Worm (Caenorhabditis elegans) whole organism, L4 larva: ENCODE measurements around the gene ric-8.

Experiments
- F26F4.8 ChIP-seq: fragments of 200-800 bp; sonication (Bioruptor generic); conservative IDR thresholded peaks from 2 replicates; pipeline ENCODE4 v1.3.6; 2022; ENCODE audit warnings: missing genetic modification characterization, missing compliant biosample characterization
- F37D6.2 ChIP-seq: sonication (generic microtip); optimal IDR thresholded peaks from 2 replicates; lab custom pipeline; 2016; ENCODE audit warnings: mild to moderate bottlenecking, missing genetic modification characterization, missing compliant biosample characterization
- F44E2.7 ChIP-seq: fragments of 200-800 bp; sonication (Bioruptor generic); IDR thresholded peaks from 2 replicates; pipeline ENCODE4 v2.1.2; 2022; ENCODE audit warnings: missing genetic modification characterization, missing compliant biosample characterization
- R02D3.7 ChIP-seq: fragments of 150-350 bp; sonication (generic microtip); optimal IDR thresholded peaks from 3 replicates; lab custom pipeline; 2014; ENCODE audit warnings: missing biosample characterization, missing genetic modification characterization
- T20F7.1 ChIP-seq: fragments of 200-800 bp; sonication (Bioruptor generic); optimal IDR thresholded peaks from 2 replicates; lab custom pipeline; 2018; ENCODE audit warnings: mild to moderate bottlenecking, missing genetic modification characterization, missing compliant biosample characterization
- T26A8.4 ChIP-seq: fragments of 200-800 bp; sonication (Bioruptor generic); IDR thresholded peaks from 2 replicates; pipeline ENCODE4 v1.3.6; 2022; ENCODE audit warnings: missing genetic modification characterization, missing compliant biosample characterization
- Y48G9A.11 ChIP-seq: fragments of 200-800 bp; sonication (Bioruptor generic); IDR thresholded peaks from 2 replicates; pipeline ENCODE4 v1.3.6; 2022; ENCODE audit warnings: missing genetic modification reagents, missing genetic modification characterization, missing compliant biosample characterization
- Y5F2A.4 ChIP-seq: fragments of 200-800 bp; sonication (Bioruptor generic); optimal IDR thresholded peaks from 2 replicates; lab custom pipeline; 2018; ENCODE audit warnings: mild to moderate bottlenecking, missing genetic modification characterization, missing compliant biosample characterization
- Y75B8A.6 ChIP-seq: fragments of 200-800 bp; sonication (Bioruptor generic); IDR thresholded peaks from 2 replicates; pipeline ENCODE4 v1.3.6; 2022; ENCODE audit warnings: missing genetic modification reagents, missing genetic modification characterization, missing compliant biosample characterization
- ama-1 ChIP-seq: fragments of 150-350 bp; optimal IDR thresholded peaks from 2 replicates; lab custom pipeline; 2014; ENCODE audit warnings: inconsistent platforms, mixed read lengths
- ceh-28 ChIP-seq: fragments of 150-350 bp; optimal IDR thresholded peaks from 2 replicates; lab custom pipeline; 2014; ENCODE audit warnings: missing biosample characterization, missing genetic modification reagents, missing genetic modification characterization
- ceh-62 ChIP-seq: sonication (generic microtip); optimal IDR thresholded peaks from 2 replicates; lab custom pipeline; 2017; ENCODE audit warnings: missing biosample characterization, missing genetic modification characterization
- ces-1 ChIP-seq: fragments of 150-350 bp; sonication (generic microtip); optimal IDR thresholded peaks from 4 replicates; lab custom pipeline; 2014; ENCODE audit warnings: missing biosample characterization, missing genetic modification reagents, missing genetic modification characterization
- daf-16 ChIP-seq, 3 experiments: sonication (generic microtip); optimal IDR thresholded peaks; 2 replicates each; lab custom pipeline; 2016 to 2017; ENCODE audit warnings: missing genetic modification characterization in 3 of 3, missing genetic modification reagents in 3 of 3, mild to moderate bottlenecking in 2 of 3, missing compliant biosample characterization in 2 of 3, missing biosample characterization in 1 of 3, moderate library complexity in 1 of 3
- daf-19 ChIP-seq: fragments of 200-800 bp; sonication (Bioruptor generic); conservative IDR thresholded peaks from 2 replicates; pipeline ENCODE4 v1.3.6; 2022; ENCODE audit warnings: missing genetic modification characterization, missing compliant biosample characterization
- dmd-6 ChIP-seq: fragments of 200-800 bp; sonication (Bioruptor generic); IDR thresholded peaks from 2 replicates; pipeline ENCODE4 v1.3.6; 2022; ENCODE audit warnings: missing genetic modification reagents, missing genetic modification characterization, missing compliant biosample characterization
- dmd-8 ChIP-seq: fragments of 200-800 bp; sonication (Bioruptor generic); IDR thresholded peaks from 2 replicates; pipeline ENCODE4 v1.3.6; 2022; ENCODE audit warnings: missing genetic modification characterization, missing compliant biosample characterization
- dmd-9 ChIP-seq: fragments of 200-800 bp; sonication (Bioruptor generic); IDR thresholded peaks from 2 replicates; pipeline ENCODE4 v1.3.6; 2022; ENCODE audit warnings: missing genetic modification reagents, missing genetic modification characterization, missing compliant biosample characterization
- dpl-1 ChIP-seq: fragments of 150-350 bp; optimal IDR thresholded peaks from 2 replicates; lab custom pipeline; 2014; ENCODE audit warnings: missing biosample characterization, missing genetic modification reagents, missing genetic modification characterization
- egl-43 ChIP-seq: fragments of 200-800 bp; sonication (Bioruptor generic); IDR thresholded peaks from 2 replicates; pipeline ENCODE4 v1.3.6; 2022; ENCODE audit warnings: missing genetic modification reagents, missing genetic modification characterization, missing compliant biosample characterization
- gei-8 ChIP-seq: fragments of 200-800 bp; sonication (Bioruptor generic); optimal IDR thresholded peaks from 2 replicates; lab custom pipeline; 2018; ENCODE audit warnings: mild to moderate bottlenecking, missing genetic modification characterization, missing compliant biosample characterization
- hlh-11 ChIP-seq: fragments of 200-800 bp; sonication (Bioruptor generic); optimal IDR thresholded peaks from 2 replicates; lab custom pipeline; 2018; ENCODE audit warnings: mild to moderate bottlenecking, missing genetic modification characterization, missing compliant biosample characterization
- hlh-30 ChIP-seq: sonication (generic microtip); optimal IDR thresholded peaks from 2 replicates; lab custom pipeline; 2017; ENCODE audit warnings: antibody characterized with exemption, mild to moderate bottlenecking, missing genetic modification characterization, missing compliant biosample characterization; ENCODE audit not compliant: insufficient read depth
- jun-1 ChIP-seq: fragments of 150-350 bp; optimal IDR thresholded peaks from 2 replicates; lab custom pipeline; 2014; ENCODE audit warnings: missing biosample characterization, missing genetic modification reagents, missing genetic modification characterization
- lim-7 ChIP-seq: fragments of 200-800 bp; sonication (Bioruptor generic); IDR thresholded peaks from 2 replicates; pipeline ENCODE4 v1.3.6; 2022; ENCODE audit warnings: missing genetic modification characterization, missing compliant biosample characterization
- lin-1 ChIP-seq: fragments of 200-800 bp; sonication (Bioruptor generic); IDR thresholded peaks from 2 replicates; pipeline ENCODE4 v1.3.6; 2022; ENCODE audit warnings: missing genetic modification reagents, missing genetic modification characterization, missing compliant biosample characterization
- lin-13 ChIP-seq: fragments of 150-350 bp; optimal IDR thresholded peaks from 2 replicates; lab custom pipeline; 2014; ENCODE audit warnings: missing biosample characterization, missing genetic modification reagents, missing genetic modification characterization
- lin-29 ChIP-seq: fragments of 200-800 bp; sonication (Bioruptor generic); IDR thresholded peaks from 2 replicates; pipeline ENCODE4 v1.3.6; 2022; ENCODE audit warnings: missing genetic modification reagents, missing genetic modification characterization, missing compliant biosample characterization
- lir-3 ChIP-seq: sonication (generic microtip); optimal IDR thresholded peaks from 2 replicates; lab custom pipeline; 2016; ENCODE audit warnings: mild to moderate bottlenecking, missing genetic modification characterization, missing compliant biosample characterization
- lsy-2 ChIP-seq, 2 experiments: fragments of 150-350 bp in 1 of 2; sonication (generic microtip) in 1 of 2; optimal IDR thresholded peaks; 2 replicates each; lab custom pipeline; 2014 to 2017; ENCODE audit warnings: missing biosample characterization in 2 of 2, missing genetic modification characterization in 2 of 2
- madf-5 ChIP-seq, 2 experiments: fragments of 200-800 bp; sonication (Bioruptor generic); IDR thresholded peaks; 2 replicates each; pipeline ENCODE4 v1.3.6; 2022; ENCODE audit warnings: missing compliant biosample characterization in 2 of 2, missing genetic modification characterization in 2 of 2
- madf-9 ChIP-seq: fragments of 200-800 bp; sonication (Bioruptor generic); conservative IDR thresholded peaks from 2 replicates; pipeline ENCODE4 v1.3.6; 2022; ENCODE audit warnings: missing genetic modification reagents, missing genetic modification characterization, missing compliant biosample characterization
- mdl-1 ChIP-seq, 2 experiments: fragments of 150-350 bp in 1 of 2; sonication (generic microtip) in 1 of 2; optimal IDR thresholded peaks; 2 replicates each; lab custom pipeline; 2014 to 2017; ENCODE audit warnings: missing biosample characterization in 2 of 2, missing genetic modification characterization in 2 of 2
- mep-1 ChIP-seq: fragments of 150-350 bp; sonication (generic microtip); optimal IDR thresholded peaks from 3 replicates; lab custom pipeline; 2014; ENCODE audit warnings: missing biosample characterization, missing genetic modification characterization
- mes-2 ChIP-seq: sonication (generic microtip); optimal IDR thresholded peaks from 2 replicates; lab custom pipeline; 2016; ENCODE audit warnings: missing genotype, mild to moderate bottlenecking, missing genetic modification characterization, missing compliant biosample characterization; ENCODE audit not compliant: poor library complexity, severe bottlenecking
- mxl-2 ChIP-seq: fragments of 200-800 bp; sonication (Bioruptor generic); conservative IDR thresholded peaks from 2 replicates; pipeline ENCODE4 v1.3.6; 2022; ENCODE audit warnings: missing genetic modification reagents, missing genetic modification characterization, missing compliant biosample characterization
- nhr-10 ChIP-seq: fragments of 150-350 bp; optimal IDR thresholded peaks from 2 replicates; lab custom pipeline; 2014; ENCODE audit warnings: missing biosample characterization, missing genetic modification characterization
- nhr-102 ChIP-seq: sonication (generic microtip); optimal IDR thresholded peaks from 2 replicates; lab custom pipeline; 2016; ENCODE audit warnings: mild to moderate bottlenecking, missing genetic modification characterization, moderate library complexity, missing compliant biosample characterization
- nhr-11 ChIP-seq: fragments of 150-350 bp; optimal IDR thresholded peaks from 2 replicates; lab custom pipeline; 2014; ENCODE audit warnings: missing biosample characterization, missing genetic modification characterization
- nhr-237 ChIP-seq: sonication (generic microtip); optimal IDR thresholded peaks from 2 replicates; lab custom pipeline; 2017; ENCODE audit warnings: missing biosample characterization, missing genetic modification characterization
- nhr-41 ChIP-seq: fragments of 200-800 bp; sonication (Bioruptor generic); IDR thresholded peaks from 2 replicates; pipeline ENCODE4 v1.3.6; 2022; ENCODE audit warnings: missing genetic modification reagents, missing genetic modification characterization, missing compliant biosample characterization
- nhr-6 ChIP-seq: fragments of 150-350 bp; optimal IDR thresholded peaks from 2 replicates; lab custom pipeline; 2014; ENCODE audit warnings: missing biosample characterization, missing genetic modification characterization
- nhr-77 ChIP-seq: fragments of 150-350 bp; optimal IDR thresholded peaks from 2 replicates; lab custom pipeline; 2014; ENCODE audit warnings: missing biosample characterization, missing genetic modification characterization
- pha-4 ChIP-seq, 2 experiments: fragments of 150-350 bp in 1 of 2; fragments of 200-800 bp in 1 of 2; sonication (Bioruptor generic) in 1 of 2; IDR thresholded peaks in 1 of 2; optimal IDR thresholded peaks in 1 of 2; 2 replicates each; pipeline versions ENCODE4 v1.3.6 to Lab custom; 2014 to 2022; ENCODE audit warnings: missing genetic modification characterization in 2 of 2, missing genetic modification reagents in 2 of 2, missing biosample characterization in 1 of 2, missing compliant biosample characterization in 1 of 2
- php-3 ChIP-seq: fragments of 200-800 bp; sonication (Bioruptor generic); IDR thresholded peaks from 2 replicates; pipeline ENCODE4 v1.3.6; 2022; ENCODE audit warnings: missing genetic modification reagents, missing genetic modification characterization, missing compliant biosample characterization
- pqm-1 ChIP-seq: sonication (generic microtip); optimal IDR thresholded peaks from 2 replicates; lab custom pipeline; 2017; ENCODE audit warnings: missing biosample characterization, missing genetic modification characterization
- set-16 ChIP-seq: fragments of 200-800 bp; sonication (Bioruptor generic); IDR thresholded peaks from 2 replicates; pipeline ENCODE4 v1.3.6; 2022; ENCODE audit warnings: missing genetic modification reagents, missing genetic modification characterization, missing compliant biosample characterization
- tag-97 ChIP-seq: fragments of 200-800 bp; sonication (Bioruptor generic); IDR thresholded peaks from 2 replicates; pipeline ENCODE4 v1.3.6; 2022; ENCODE audit warnings: missing genetic modification characterization, missing compliant biosample characterization
- unc-39 ChIP-seq: sonication (generic microtip); optimal IDR thresholded peaks from 2 replicates; lab custom pipeline; 2017; ENCODE audit warnings: missing biosample characterization, missing genetic modification characterization
- zip-11 ChIP-seq: fragments of 200-800 bp; sonication (Bioruptor generic); IDR thresholded peaks from 2 replicates; pipeline ENCODE4 v1.3.6; 2022; ENCODE audit warnings: missing genetic modification characterization, missing compliant biosample characterization
- zip-2 ChIP-seq: fragments of 150-350 bp; optimal IDR thresholded peaks from 2 replicates; lab custom pipeline; 2014; ENCODE audit warnings: missing biosample characterization, missing genetic modification characterization

ric-8 gene

ce11 chrIV:2602862-2603189 is 39.9 kb upstream of the ric-8 start (continued):
- TF ChIP-seq zip-11 (no peak), ama-1 (lab: Kevin White, UChicago) (no peak), nhr-237 (tag; lab: Kevin White, UChicago) (no peak), nhr-6 (tag; lab: Kevin White, UChicago) (no peak), unc-39 (tag; lab: Kevin White, UChicago) (no peak), gei-8 (GFP tag; lab: Kevin White, UChicago) (no peak), R02D3.7 (tag; lab: Kevin White, UChicago) (no peak), madf-9 (peak; percentile 59; the same call in 1 of the 2 replicates), lin-29 (GFP tag; lab: Robert Waterston, UW) (no peak), T26A8.4 (GFP tag; lab: Robert Waterston, UW) (peak; percentile 62; the same call in 1 of the 2 replicates), lim-7 (GFP tag; lab: Robert Waterston, UW) (0 out of 2 replicates have a peak, but pooled peaks have one; percentile 42), mdl-1 (tag; optimal IDR thresholded peaks at IDR 0.05; lab: Kevin White, UChicago) (no peak), T20F7.1 (GFP tag; lab: Kevin White, UChicago) (no peak), lin-13 (GFP tag; lab: Kevin White, UChicago) (no peak), zip-2 (tag; lab: Kevin White, UChicago) (peak; percentile 4), dpl-1 (GFP tag; lab: Kevin White, UChicago) (no peak), jun-1 (tag; lab: Kevin White, UChicago) (no peak), daf-19 (no peak), dmd-6 (GFP tag; lab: Robert Waterston, UW) (no peak), pqm-1 (tag; lab: Kevin White, UChicago) (no peak), Y75B8A.6 (GFP tag; lab: Robert Waterston, UW) (no peak), lin-1 (no peak; the same call in 1 of the 2 replicates), lir-3 (tag; lab: Kevin White, UChicago) (no peak), php-3 (GFP tag; lab: Robert Waterston, UW) (0 out of 2 replicates have a peak, but pooled peaks have one; percentile 22), F26F4.8 (GFP tag; lab: Robert Waterston, UW) (no peak), mep-1 (tag; lab: Kevin White, UChicago) (no peak), nhr-11 (tag; lab: Kevin White, UChicago) (no peak), nhr-102 (no peak), dmd-9 (GFP tag; lab: Robert Waterston, UW) (no peak), Y5F2A.4 (GFP tag; lab: Kevin White, UChicago) (no peak), mxl-2 (GFP tag; lab: Robert Waterston, UW) (no peak), madf-5 (GFP tag; IDR thresholded peaks at IDR 0.05; lab: Robert Waterston, UW) (no peak; a peak in 1 of 4 replicates), ceh-28 (tag; lab: Kevin White, UChicago) (no peak), pha-4 (GFP tag; IDR thresholded peaks at IDR 0.05; lab: Robert Waterston, UW) (0 out of 2 replicates have a peak, but pooled peaks have one; percentile 43), pha-4 (tag; optimal IDR thresholded peaks at IDR 0.05; lab: Kevin White, UChicago) (no peak), ceh-62 (tag; lab: Kevin White, UChicago) (no peak), dmd-8 (GFP tag; lab: Robert Waterston, UW) (peak; percentile 40; the same call in 1 of the 2 replicates), F44E2.7 (GFP tag; lab: Robert Waterston, UW) (no peak), tag-97 (GFP tag; lab: Robert Waterston, UW) (0 out of 2 replicates have a peak, but pooled peaks have one; percentile 14), mes-2 (no peak)

DNA sequence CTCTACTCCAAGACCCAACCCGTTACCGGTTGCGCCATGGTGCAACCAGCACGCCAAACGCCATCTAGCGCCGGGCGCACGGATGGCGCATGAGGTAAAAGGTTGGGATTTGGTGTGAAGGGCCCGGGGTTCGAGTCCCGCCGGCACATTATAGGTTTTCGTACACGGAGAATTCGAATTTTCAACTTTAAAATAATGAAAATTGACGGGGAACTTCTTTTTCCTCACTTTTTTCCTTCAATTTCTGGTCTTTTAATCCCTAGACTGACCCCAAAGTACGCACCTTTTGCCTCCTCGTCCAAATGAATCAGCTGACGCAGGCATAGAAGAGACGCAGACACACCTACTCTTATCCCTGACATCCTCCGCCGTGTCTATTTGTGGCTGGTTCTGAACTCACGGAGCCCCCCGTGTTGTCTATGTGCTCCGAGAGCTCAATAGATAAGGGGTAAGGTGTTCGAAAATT is 39.2 kb upstream of the ric-8 start:
- TF ChIP-seq hlh-11 (tag; lab: Kevin White, UChicago) (peak; percentile 81), Y48G9A.11 (GFP tag; lab: Robert Waterston, UW) (peak; percentile 57; the same call in 1 of the 2 replicates), nhr-77 (tag; lab: Kevin White, UChicago) (peak; percentile 31), mep-1 (tag; lab: Kevin White, UChicago) (peak; percentile 2), set-16 (GFP tag; lab: Robert Waterston, UW) (peak; percentile 74), ces-1 (no peak), ama-1 (lab: Kevin White, UChicago) (peak; percentile 28), lin-13 (GFP tag; lab: Kevin White, UChicago) (peak; percentile 48), egl-43 (GFP tag; lab: Robert Waterston, UW) (no peak), lsy-2 (tag; optimal IDR thresholded peaks at IDR 0.05; lab: Kevin White, UChicago) (peak in 1 of 2 experiments; percentile 46), nhr-10 (tag; lab: Kevin White, UChicago) (no peak), daf-16 (GFP tag; optimal IDR thresholded peaks at IDR 0.05; lab: Kevin White, UChicago) (no peak), daf-16 (tag; optimal IDR thresholded peaks at IDR 0.05; lab: Kevin White, UChicago) (peak; percentile 15), F37D6.2 (tag; lab: Kevin White, UChicago) (no peak), nhr-41 (peak; percentile 33; the same call in 1 of the 2 replicates), hlh-30 (tag; lab: Kevin White, UChicago) (peak; percentile 89)
